Comparison of ENCODE assay signal across 2 worm cellular contexts in the genomic region with DNA sequence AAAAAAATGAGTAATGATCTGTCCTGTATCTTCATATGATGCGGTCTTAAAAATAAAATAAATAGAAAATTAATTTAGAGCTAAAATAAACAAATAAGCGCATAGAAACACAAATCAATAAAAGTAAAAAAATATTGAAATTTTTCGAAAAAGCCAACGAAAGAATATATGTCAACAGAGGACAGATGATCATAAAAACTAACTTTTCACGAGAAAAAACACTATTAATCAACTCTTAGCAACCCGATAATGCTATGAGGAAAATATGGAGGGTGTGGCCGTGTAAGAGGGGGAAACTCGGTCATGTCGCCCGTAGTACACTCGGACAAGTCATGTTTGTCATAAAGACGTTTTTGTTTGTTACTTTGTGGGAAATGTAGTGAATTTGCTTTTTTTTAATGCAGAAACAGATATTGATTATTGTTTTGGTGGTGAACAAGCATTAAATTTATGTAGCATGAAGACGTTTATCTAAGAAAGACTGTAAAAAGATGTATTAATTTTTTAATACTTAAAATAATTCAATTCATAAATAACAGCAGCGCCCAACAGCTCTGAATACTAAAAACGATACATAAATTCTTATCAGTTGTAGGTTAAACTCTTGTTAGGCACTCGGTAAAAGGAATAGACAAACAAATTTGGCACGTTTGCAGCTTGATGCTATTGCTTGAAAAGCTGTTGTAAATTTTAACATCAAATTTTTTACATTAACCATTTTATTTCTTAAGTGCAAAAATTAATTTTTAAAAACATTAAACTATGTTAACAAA.
TF ChIP-seq lines count a peak whose summit lies in the region.

A gene (minus strand): TSS at position 51 of the 773 bp plus-strand sequence.

TF ChIP-seq in whole organism, L1 larva, 84 proteins besides CTCF, POLR2A, EP300 and RAD21 (continued from another document and continues in another):
- TF ChIP-seq ces-1 (GFP tag; optimal IDR thresholded peaks at IDR 0.05; lab: Kevin White, UChicago) (no peak), lin-14 (GFP tag; optimal IDR thresholded peaks at IDR 0.05; lab: Kevin White, UChicago) (peak; percentile 61), hpl-2 (GFP tag; optimal IDR thresholded peaks at IDR 0.05; lab: Kevin White, UChicago) (no peak), fkh-8 (tag; optimal IDR thresholded peaks at IDR 0.05; lab: Kevin White, UChicago) (peak; percentile 63), xbp-1 (tag; optimal IDR thresholded peaks at IDR 0.05; lab: Kevin White, UChicago) (peak; percentile 64), dpl-1 (GFP tag; optimal IDR thresholded peaks at IDR 0.05; lab: Kevin White, UChicago) (peak; percentile 3 to 25 (median 25)), nhr-28 (tag; optimal IDR thresholded peaks at IDR 0.05; lab: Kevin White, UChicago) (no peak), grh-1 (GFP tag; IDR thresholded peaks at IDR 0.05; lab: Robert Waterston, UW) (no peak), fkh-4 (tag; optimal IDR thresholded peaks at IDR 0.05; lab: Kevin White, UChicago; ENCODE audit: borderline replicate concordance) (peak; percentile 56), zip-4 (GFP tag; optimal IDR thresholded peaks at IDR 0.05; lab: Kevin White, UChicago) (no peak), isw-1 (GFP tag; IDR thresholded peaks at IDR 0.05; lab: Robert Waterston, UW) (peak; percentile 24; the same call in 1 of the 2 replicates), vab-15 (tag; optimal IDR thresholded peaks at IDR 0.05; lab: Kevin White, UChicago) (no peak), nhr-19 (GFP tag; conservative IDR thresholded peaks at IDR 0.05; lab: Robert Waterston, UW) (peak; percentile 45), ztf-4 (tag; optimal IDR thresholded peaks at IDR 0.05; lab: Kevin White, UChicago) (no peak), pqm-1 (tag; optimal IDR thresholded peaks at IDR 0.05; lab: Kevin White, UChicago) (no peak), fos-1 (tag; optimal IDR thresholded peaks at IDR 0.05; lab: Kevin White, UChicago) (no peak), ceh-8 (GFP tag; optimal IDR thresholded peaks at IDR 0.05; lab: Kevin White, UChicago) (no peak), sptf-1 (tag; optimal IDR thresholded peaks at IDR 0.05; lab: Kevin White, UChicago) (no peak), mef-2 (tag; optimal IDR thresholded peaks at IDR 0.05; lab: Kevin White, UChicago) (no peak), skn-1 (tag; optimal IDR thresholded peaks at IDR 0.05; lab: Kevin White, UChicago) (no peak), C16A3.4 (tag; optimal IDR thresholded peaks at IDR 0.05; lab: Kevin White, UChicago) (peak; percentile 8), nhr-85 (tag; lab: Kevin White, UChicago) (peak; percentile 74), fkh-10 (GFP tag; optimal IDR thresholded peaks at IDR 0.05; lab: Kevin White, UChicago) (no peak), Y116A8C.19 (tag; optimal IDR thresholded peaks at IDR 0.05; lab: Kevin White, UChicago; ENCODE audit: borderline replicate concordance) (no peak), unc-98 (GFP tag; IDR thresholded peaks at IDR 0.05; lab: Robert Waterston, UW) (peak; percentile 49; the same call in 1 of the 2 replicates), egl-27 (tag; optimal IDR thresholded peaks at IDR 0.05; lab: Kevin White, UChicago) (no peak), jun-1 (tag; optimal IDR thresholded peaks at IDR 0.05; lab: Kevin White, UChicago) (no peak), sup-37 (GFP tag; optimal IDR thresholded peaks at IDR 0.05; lab: Kevin White, UChicago) (no peak), lin-13 (GFP tag; optimal IDR thresholded peaks at IDR 0.05; lab: Kevin White, UChicago) (no peak), ceh-90 (tag; optimal IDR thresholded peaks at IDR 0.05; lab: Kevin White, UChicago) (peak; percentile 79), snpc-4 (tag; optimal IDR thresholded peaks at IDR 0.05; lab: Kevin White, UChicago) (no peak), ets-5 (GFP tag; IDR thresholded peaks at IDR 0.05; lab: Robert Waterston, UW) (no peak), tbx-2 (tag; optimal IDR thresholded peaks at IDR 0.05; lab: Kevin White, UChicago) (peak; percentile 64), elt-2 (tag; optimal IDR thresholded peaks at IDR 0.05; lab: Kevin White, UChicago) (peak; percentile 36), zag-1 (tag; optimal IDR thresholded peaks at IDR 0.05; lab: Kevin White, UChicago) (no peak), nhr-12 (tag; optimal IDR thresholded peaks at IDR 0.05; lab: Kevin White, UChicago) (no peak), F16B12.6 (tag; optimal IDR thresholded peaks at IDR 0.05; lab: Kevin White, UChicago) (no peak), aha-1 (tag; optimal IDR thresholded peaks at IDR 0.05; lab: Kevin White, UChicago) (no peak), swsn-7 (tag; optimal IDR thresholded peaks at IDR 0.05; lab: Kevin White, UChicago) (peak; percentile 58), nhr-90 (tag; optimal IDR thresholded peaks at IDR 0.05; lab: Kevin White, UChicago; ENCODE audit: poor library complexity) (peak; percentile 67), lin-15B (tag; optimal IDR thresholded peaks at IDR 0.05; lab: Kevin White, UChicago) (no peak), pag-3 (tag; optimal IDR thresholded peaks at IDR 0.05; lab: Kevin White, UChicago; ENCODE audit: borderline replicate concordance, insufficient read depth) (no peak), unc-62 (GFP tag; optimal IDR thresholded peaks at IDR 0.05; lab: Kevin White, UChicago) (no peak), nhr-84 (tag; optimal IDR thresholded peaks at IDR 0.05; lab: Kevin White, UChicago) (no peak), ceh-82 (tag; optimal IDR thresholded peaks at IDR 0.05; lab: Kevin White, UChicago) (peak in 1 of 3 experiments; percentile 28), nhr-20 (tag; optimal IDR thresholded peaks at IDR 0.05; lab: Kevin White, UChicago) (peak; percentile 62), ceh-63 (GFP tag; optimal IDR thresholded peaks at IDR 0.05; lab: Kevin White, UChicago) (no peak), unc-130 (tag; optimal IDR thresholded peaks at IDR 0.05; lab: Kevin White, UChicago) (no peak), nhr-237 (tag; optimal IDR thresholded peaks at IDR 0.05; lab: Kevin White, UChicago) (no peak), unc-30 (tag; optimal IDR thresholded peaks at IDR 0.05; lab: Kevin White, UChicago) (no peak), C34B4.2 (tag; optimal IDR thresholded peaks at IDR 0.05; lab: Kevin White, UChicago) (no peak), nhr-71 (tag; optimal IDR thresholded peaks at IDR 0.05; lab: Kevin White, UChicago) (peak; percentile 74), hlh-4 (tag; optimal IDR thresholded peaks at IDR 0.05; lab: Kevin White, UChicago) (no peak), blmp-1 (tag; optimal IDR thresholded peaks at IDR 0.05; lab: Kevin White, UChicago) (peak; percentile 37), efl-1 (optimal IDR thresholded peaks at IDR 0.05; lab: Kevin White, UChicago) (peak; percentile 24 to 28), efl-1 (GFP tag; optimal IDR thresholded peaks at IDR 0.05 in 1 of 2; lab: Kevin White, UChicago) (peak; percentile 43 to 67), nhr-11 (tag; optimal IDR thresholded peaks at IDR 0.05; lab: Kevin White, UChicago) (no peak), lin-39 (tag; optimal IDR thresholded peaks at IDR 0.05; lab: Kevin White, UChicago) (no peak), lsy-2 (tag; optimal IDR thresholded peaks at IDR 0.05; lab: Kevin White, UChicago) (peak in 1 of 2 experiments; percentile 54), hlh-17 (GFP tag; optimal IDR thresholded peaks at IDR 0.05; lab: Kevin White, UChicago; ENCODE audit: borderline replicate concordance) (no peak), irx-1 (tag; optimal IDR thresholded peaks at IDR 0.05; lab: Kevin White, UChicago) (peak; percentile 66)

TF ChIP-seq in whole organism, L3 larva, 47 proteins besides CTCF, POLR2A, EP300 and RAD21 (continued from another document):
- TF ChIP-seq hmg-11 (tag; optimal IDR thresholded peaks at IDR 0.05; lab: Kevin White, UChicago) (peak; percentile 28), lsy-12 (tag; optimal IDR thresholded peaks at IDR 0.05; lab: Kevin White, UChicago) (no peak), nhr-43 (tag; optimal IDR thresholded peaks at IDR 0.05; lab: Kevin White, UChicago; ENCODE audit: poor library complexity, severe bottlenecking) (peak; percentile 14), nhr-23 (tag; optimal IDR thresholded peaks at IDR 0.05; lab: Kevin White, UChicago) (peak; percentile 48), daf-12 (tag; optimal IDR thresholded peaks at IDR 0.05; lab: Kevin White, UChicago) (no peak), ztf-4 (tag; optimal IDR thresholded peaks at IDR 0.05; lab: Kevin White, UChicago) (no peak), ztf-11 (tag; optimal IDR thresholded peaks at IDR 0.05; lab: Kevin White, UChicago) (no peak), pqm-1 (tag; optimal IDR thresholded peaks at IDR 0.05; lab: Kevin White, UChicago) (no peak)
